Worm (Caenorhabditis elegans) whole organism, L2 larva: Measurements from ENCODE around the gene cit-1.2.

Experiments used
- C34F6.9 ChIP-seq: fragments of 150-350 bp; optimal IDR thresholded peaks from 2 replicates; lab custom pipeline; 2014; ENCODE audit warnings: missing biosample characterization, missing genetic modification characterization
- F13H6.1 ChIP-seq: sonication (generic microtip); optimal IDR thresholded peaks from 2 replicates; lab custom pipeline; 2016; ENCODE audit warnings: missing genetic modification characterization, missing compliant biosample characterization
- R02D3.7 ChIP-seq: fragments of 150-350 bp; optimal IDR thresholded peaks from 2 replicates; lab custom pipeline; 2014; ENCODE audit warnings: missing biosample characterization, missing genetic modification characterization
- Y55F3AM.14 ChIP-seq: fragments of 200-800 bp; sonication (Bioruptor generic); optimal IDR thresholded peaks from 2 replicates; lab custom pipeline; 2018; ENCODE audit warnings: mild to moderate bottlenecking, missing genetic modification characterization, missing compliant biosample characterization
- ZK546.5 ChIP-seq: sonication (generic microtip); optimal IDR thresholded peaks from 2 replicates; lab custom pipeline; 2017; ENCODE audit warnings: missing biosample characterization, missing genetic modification characterization
- alr-1 ChIP-seq: fragments of 150-350 bp; optimal IDR thresholded peaks from 2 replicates; lab custom pipeline; 2014; ENCODE audit warnings: missing biosample characterization, missing genetic modification characterization
- blmp-1 ChIP-seq: sonication (generic microtip); optimal IDR thresholded peaks from 2 replicates; lab custom pipeline; 2017; ENCODE audit warnings: missing genetic modification characterization, mild to moderate bottlenecking, missing compliant biosample characterization, antibody characterized with exemption, moderate library complexity; ENCODE audit not compliant: insufficient read depth
- ceh-82 ChIP-seq: fragments of 150-350 bp; optimal IDR thresholded peaks from 2 replicates; lab custom pipeline; 2014; ENCODE audit warnings: missing biosample characterization, missing genetic modification characterization
- crh-2 ChIP-seq: sonication (generic microtip); optimal IDR thresholded peaks from 2 replicates; lab custom pipeline; 2017; ENCODE audit warnings: missing biosample characterization, missing genetic modification characterization
- dmd-4 ChIP-seq: sonication (generic microtip); optimal IDR thresholded peaks from 2 replicates; lab custom pipeline; 2017; ENCODE audit warnings: missing biosample characterization, missing genetic modification characterization
- egl-27 ChIP-seq: sonication (generic microtip); optimal IDR thresholded peaks from 3 replicates; lab custom pipeline; 2017; ENCODE audit warnings: missing biosample characterization, missing genetic modification reagents, missing genetic modification characterization
- elt-1 ChIP-seq: fragments of 150-350 bp; optimal IDR thresholded peaks from 2 replicates; lab custom pipeline; 2014; ENCODE audit warnings: missing biosample characterization, missing genetic modification characterization
- elt-3 ChIP-seq: sonication (generic microtip); optimal IDR thresholded peaks from 2 replicates; lab custom pipeline; 2017; ENCODE audit warnings: missing biosample characterization, missing genetic modification characterization
- fos-1 ChIP-seq: fragments of 150-350 bp; optimal IDR thresholded peaks from 2 replicates; lab custom pipeline; 2014; ENCODE audit warnings: missing biosample characterization, missing genetic modification characterization
- gmeb-1 ChIP-seq: fragments of 150-350 bp; optimal IDR thresholded peaks from 2 replicates; lab custom pipeline; 2014; ENCODE audit warnings: missing biosample characterization, missing genetic modification characterization
- lin-11 ChIP-seq: fragments of 150-350 bp; sonication (generic microtip); optimal IDR thresholded peaks from 2 replicates; lab custom pipeline; 2014; ENCODE audit warnings: missing biosample characterization, missing genetic modification characterization, inconsistent platforms, mixed read lengths
- lin-13 ChIP-seq: fragments of 150-350 bp; optimal IDR thresholded peaks from 2 replicates; lab custom pipeline; 2014; ENCODE audit warnings: missing biosample characterization, missing genetic modification reagents, missing genetic modification characterization
- lin-39 ChIP-seq: fragments of 150-350 bp; optimal IDR thresholded peaks from 2 replicates; lab custom pipeline; 2014; ENCODE audit warnings: missing biosample characterization, missing genetic modification reagents, missing genetic modification characterization
- lsy-2 ChIP-seq, 2 experiments: fragments of 150-350 bp in 1 of 2; sonication (generic microtip) in 1 of 2; optimal IDR thresholded peaks; 2 replicates each; lab custom pipeline; 2014 to 2017; ENCODE audit warnings: missing biosample characterization in 2 of 2, missing genetic modification characterization in 2 of 2
- mab-5 ChIP-seq: fragments of 150-350 bp; optimal IDR thresholded peaks from 2 replicates; lab custom pipeline; 2014; ENCODE audit warnings: missing biosample characterization, missing genetic modification characterization
- mbf-1 ChIP-seq: sonication (generic microtip); optimal IDR thresholded peaks from 2 replicates; lab custom pipeline; 2017; ENCODE audit warnings: missing biosample characterization, missing genetic modification characterization
- mdl-1 ChIP-seq, 2 experiments: fragments of 150-350 bp in 1 of 2; sonication (generic microtip) in 1 of 2; optimal IDR thresholded peaks; 2 replicates each; lab custom pipeline; 2017; ENCODE audit warnings: missing biosample characterization in 2 of 2, missing genetic modification characterization in 2 of 2
- nhr-10 ChIP-seq: sonication (generic microtip); optimal IDR thresholded peaks from 2 replicates; lab custom pipeline; 2017; ENCODE audit warnings: missing biosample characterization, missing genetic modification characterization
- nhr-11 ChIP-seq: fragments of 150-350 bp; optimal IDR thresholded peaks from 2 replicates; lab custom pipeline; 2014; ENCODE audit warnings: missing biosample characterization, missing genetic modification characterization
- nhr-12 ChIP-seq: fragments of 150-350 bp; optimal IDR thresholded peaks from 2 replicates; lab custom pipeline; 2014; ENCODE audit warnings: missing biosample characterization, missing genetic modification characterization
- nhr-129 ChIP-seq: fragments of 150-350 bp; optimal IDR thresholded peaks from 2 replicates; lab custom pipeline; 2014; ENCODE audit warnings: missing biosample characterization, missing genetic modification characterization
- nhr-21 ChIP-seq: fragments of 150-350 bp; optimal IDR thresholded peaks from 2 replicates; lab custom pipeline; 2014; ENCODE audit warnings: missing biosample characterization, missing genetic modification characterization
- nhr-237 ChIP-seq: fragments of 150-350 bp; optimal IDR thresholded peaks from 2 replicates; lab custom pipeline; 2014; ENCODE audit warnings: missing biosample characterization, missing genetic modification characterization
- nhr-25 ChIP-seq: fragments of 150-350 bp; sonication (generic microtip); optimal IDR thresholded peaks from 3 replicates; lab custom pipeline; 2014; ENCODE audit warnings: missing biosample characterization, missing genetic modification characterization
- sem-4 ChIP-seq: fragments of 150-350 bp; optimal IDR thresholded peaks from 2 replicates; lab custom pipeline; 2014; ENCODE audit warnings: missing biosample characterization, missing genetic modification reagents, missing genetic modification characterization
- skn-1 ChIP-seq: sonication (generic microtip); optimal IDR thresholded peaks from 2 replicates; lab custom pipeline; 2017; ENCODE audit warnings: missing biosample characterization, missing genetic modification characterization
- snpc-4 ChIP-seq: fragments of 150-350 bp; optimal IDR thresholded peaks from 2 replicates; lab custom pipeline; 2014; ENCODE audit warnings: missing biosample characterization, missing genetic modification characterization
- unc-39 ChIP-seq: fragments of 150-350 bp; optimal IDR thresholded peaks from 2 replicates; lab custom pipeline; 2014; ENCODE audit warnings: missing biosample characterization, missing genetic modification characterization
- unc-55 ChIP-seq: fragments of 150-350 bp; sonication (generic microtip); optimal IDR thresholded peaks from 3 replicates; lab custom pipeline; 2014; ENCODE audit warnings: missing biosample characterization, missing genetic modification reagents, missing genetic modification characterization
- unc-62 ChIP-seq: fragments of 150-350 bp; optimal IDR thresholded peaks from 2 replicates; lab custom pipeline; 2014; ENCODE audit warnings: missing biosample characterization, missing genetic modification reagents, missing genetic modification characterization
- zag-1 ChIP-seq: fragments of 150-350 bp; optimal IDR thresholded peaks from 2 replicates; lab custom pipeline; 2014; ENCODE audit warnings: missing biosample characterization, missing genetic modification characterization
- ztf-11 ChIP-seq: sonication (generic microtip); optimal IDR thresholded peaks from 2 replicates; lab custom pipeline; 2017; ENCODE audit warnings: missing biosample characterization, missing genetic modification characterization

cit-1.2 gene

ce11 chrIII:7979659-7980058, 30.9 kb upstream of the cit-1.2 start, which contains the start of gene clp-1:
Gene clp-1, plus strand, starts transcription at chrIII:7979959.
- no peak for TF ChIP-seq lin-13 (GFP tag; lab: Kevin White, UChicago)
- TF ChIP-seq ceh-82 (tag; lab: Kevin White, UChicago), result no peak
- no peak for TF ChIP-seq fos-1
- no peak for TF ChIP-seq nhr-129 (tag; lab: Kevin White, UChicago)
- no peak for TF ChIP-seq dmd-4 (tag; lab: Kevin White, UChicago)
- TF ChIP-seq alr-1 (tag; lab: Kevin White, UChicago), result no peak

ce11 chrIII:7981233-7981632, 29.3 kb upstream of the cit-1.2 start:
- TF ChIP-seq mbf-1 (tag; lab: Kevin White, UChicago) (no peak), blmp-1 (no peak), lin-39 (no peak), nhr-129 (tag; lab: Kevin White, UChicago) (no peak), snpc-4 (tag; lab: Kevin White, UChicago) (no peak), mab-5 (tag; lab: Kevin White, UChicago) (no peak), elt-3 (tag; lab: Kevin White, UChicago) (no peak), C34F6.9 (tag; lab: Kevin White, UChicago) (no peak), zag-1 (tag; lab: Kevin White, UChicago) (no peak), F13H6.1 (tag; lab: Kevin White, UChicago) (no peak), ceh-82 (tag; lab: Kevin White, UChicago) (no peak), sem-4 (tag; lab: Kevin White, UChicago) (no peak), mdl-1 (tag; optimal IDR thresholded peaks at IDR 0.05; lab: Kevin White, UChicago) (no peak), nhr-11 (tag; lab: Kevin White, UChicago) (no peak)
- TF ChIP-seq, all 48 proteins: peak for 0

ce11 chrIII:7981938-7982337, 28.6 kb upstream of the cit-1.2 start:
- TF ChIP-seq nhr-10 (no peak), unc-55 (no peak), snpc-4 (tag; lab: Kevin White, UChicago) (no peak), lin-11 (tag; lab: Kevin White, UChicago) (no peak), mbf-1 (tag; lab: Kevin White, UChicago) (no peak), nhr-12 (tag; lab: Kevin White, UChicago) (no peak)

ce11 chrIII:7986585-7987171, 23.9 kb upstream of the cit-1.2 start, which contains the start of gene hrpk-2:
Gene hrpk-2, plus strand, starts transcription at chrIII:7987121.
- TF ChIP-seq dmd-4 (tag; lab: Kevin White, UChicago) (no peak), fos-1 (no peak), unc-55 (no peak), ztf-11 (no peak), nhr-237 (tag; lab: Kevin White, UChicago) (no peak), nhr-25 (tag; lab: Kevin White, UChicago) (no peak), gmeb-1 (tag; lab: Kevin White, UChicago) (no peak), nhr-21 (tag; lab: Kevin White, UChicago) (no peak), unc-62 (GFP tag; lab: Kevin White, UChicago) (no peak), Y55F3AM.14 (GFP tag; lab: Kevin White, UChicago) (no peak)

ce11 chrIII:7996353-7996752, 14.2 kb upstream of the cit-1.2 start, which contains the start of gene npr-17:
Gene npr-17, minus strand, starts transcription at chrIII:7996453.
- no peak for TF ChIP-seq nhr-21 (tag; lab: Kevin White, UChicago)
- TF ChIP-seq unc-39 (tag; lab: Kevin White, UChicago), result no peak
- TF ChIP-seq egl-27 (tag; lab: Kevin White, UChicago), result no peak
- TF ChIP-seq nhr-25 (tag; lab: Kevin White, UChicago), result no peak
- no peak for TF ChIP-seq ZK546.5 (tag; lab: Kevin White, UChicago)
- TF ChIP-seq crh-2 (tag; lab: Kevin White, UChicago), result no peak
- TF ChIP-seq lin-13 (GFP tag; lab: Kevin White, UChicago), result no peak
- TF ChIP-seq zag-1 (tag; lab: Kevin White, UChicago), result no peak
- no peak for TF ChIP-seq lsy-2 (tag; optimal IDR thresholded peaks at IDR 0.05; lab: Kevin White, UChicago)
- no peak for TF ChIP-seq dmd-4 (tag; lab: Kevin White, UChicago)
- TF ChIP-seq Y55F3AM.14 (GFP tag; lab: Kevin White, UChicago), result no peak
- no peak for TF ChIP-seq mbf-1 (tag; lab: Kevin White, UChicago)
- TF ChIP-seq R02D3.7 (tag; lab: Kevin White, UChicago), result no peak
- TF ChIP-seq elt-1 (tag; lab: Kevin White, UChicago), result no peak
- no peak for TF ChIP-seq skn-1 (tag; lab: Kevin White, UChicago)
- TF ChIP-seq nhr-237 (tag; lab: Kevin White, UChicago), result no peak
- TF ChIP-seq unc-62 (GFP tag; lab: Kevin White, UChicago), result no peak
- no peak for TF ChIP-seq nhr-12 (tag; lab: Kevin White, UChicago)
